Worm (Caenorhabditis elegans): ENCODE data around the gene Y62H9A.2.
A peak's percentile ranks its signal among the peaks of the same experiment; 100 is the strongest.

Gene Y62H9A.2

ce11 chrX:11913824-11914223, 35.8 kb upstream of the Y62H9A.2 start, which contains the start of gene Y62H9A.12:
TSS of gene Y62H9A.12 (plus strand) at chrX:11914124.
- TF ChIP-seq egl-27 (tag; optimal IDR thresholded peaks at IDR 0.05) (no peak), ztf-11 (tag; optimal IDR thresholded peaks at IDR 0.05) (no peak), nhr-237 (tag; optimal IDR thresholded peaks at IDR 0.05) (no peak), jun-1 (tag; optimal IDR thresholded peaks at IDR 0.05) (no peak), nhr-43 (tag; optimal IDR thresholded peaks at IDR 0.05; ENCODE audit: poor library complexity, severe bottlenecking) (no peak), nhr-76 (tag; optimal IDR thresholded peaks at IDR 0.05) (no peak), eor-1 (tag; optimal IDR thresholded peaks at IDR 0.05) (no peak), zag-1 (tag; optimal IDR thresholded peaks at IDR 0.05) (no peak), hmg-11 (tag; optimal IDR thresholded peaks at IDR 0.05) (no peak), mml-1 (tag; optimal IDR thresholded peaks at IDR 0.05) (no peak)

DNA sequence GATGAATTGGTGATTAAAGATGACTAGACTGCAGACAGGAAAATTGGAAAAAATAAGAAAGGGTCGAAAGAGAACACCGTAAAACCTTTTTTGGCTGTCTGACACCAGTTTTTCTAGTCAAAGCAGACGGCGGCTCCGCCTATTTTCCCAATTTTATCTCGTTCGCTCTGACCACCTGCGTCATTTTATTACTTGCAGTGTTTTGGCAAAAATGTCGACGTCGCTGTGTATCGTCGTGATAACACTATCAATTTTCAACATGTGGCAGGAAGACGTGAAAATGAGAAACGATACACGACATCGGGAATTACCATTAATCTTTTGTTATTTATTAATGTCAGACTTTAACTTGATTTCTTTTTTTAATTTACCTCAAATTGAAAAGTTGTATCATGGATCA, 32.0 kb upstream of the Y62H9A.2 start, which contains the start of gene Y62H9A.15:
Gene Y62H9A.15, minus strand, starts transcription at position 100 of the 400 bp plus-strand sequence.
- TF ChIP-seq nhr-12 (tag; optimal IDR thresholded peaks at IDR 0.05) = no peak
- peak; percentile 73 for TF ChIP-seq elt-2 (tag; optimal IDR thresholded peaks at IDR 0.05)

DNA sequence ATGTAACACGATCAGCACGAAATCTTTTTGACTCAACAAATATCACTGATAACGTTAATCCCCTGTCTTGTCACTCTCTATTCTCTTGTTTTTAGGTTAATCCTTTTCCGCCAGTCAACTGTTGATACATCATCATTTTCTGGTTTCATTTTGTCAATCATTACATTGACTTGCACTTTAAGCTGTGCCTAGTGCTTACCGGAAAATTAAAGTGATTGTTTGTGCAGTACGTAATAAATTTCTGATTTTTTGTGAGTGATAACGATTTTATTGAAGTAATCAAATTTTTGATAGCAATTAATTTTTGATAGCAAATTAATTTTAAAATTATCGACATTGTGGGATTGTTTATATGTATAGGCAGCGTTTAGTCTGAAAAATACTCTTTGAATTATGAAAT, 31.2 kb upstream of the Y62H9A.2 start:
- TF ChIP-seq pqm-1 (tag; optimal IDR thresholded peaks at IDR 0.05) (peak; percentile 80), elt-2 (tag; optimal IDR thresholded peaks at IDR 0.05) (peak; percentile 89), unc-62 (GFP tag; optimal IDR thresholded peaks at IDR 0.05) (no peak), pha-4 (tag; optimal IDR thresholded peaks at IDR 0.05) (peak; percentile 37), nhr-28 (tag; optimal IDR thresholded peaks at IDR 0.05) (no peak), skn-1 (tag; optimal IDR thresholded peaks at IDR 0.05) (peak; percentile 7)

- no peak for TF ChIP-seq lin-39 (tag; optimal IDR thresholded peaks at IDR 0.05)
- peak; percentile 56 for TF ChIP-seq elt-2 (tag; optimal IDR thresholded peaks at IDR 0.05)
- TF ChIP-seq pha-4 (tag; optimal IDR thresholded peaks at IDR 0.05) = peak; percentile 41
- TF ChIP-seq lin-15B (tag; optimal IDR thresholded peaks at IDR 0.05) = no peak
- no peak for TF ChIP-seq mdl-1 (tag; optimal IDR thresholded peaks at IDR 0.05)
These were observed 30.2 kb upstream of the Y62H9A.2 start for ce11 chrX:11908226-11908625.

- TF ChIP-seq ceh-9 (tag; optimal IDR thresholded peaks at IDR 0.05) (no peak), egl-5 (tag; optimal IDR thresholded peaks at IDR 0.05) (no peak), nhr-237 (tag; optimal IDR thresholded peaks at IDR 0.05) (no peak), ceh-28 (tag; optimal IDR thresholded peaks at IDR 0.05) (no peak), ztf-11 (tag; optimal IDR thresholded peaks at IDR 0.05) (no peak), skn-1 (tag; optimal IDR thresholded peaks at IDR 0.05) (no peak), ceh-16 (tag; optimal IDR thresholded peaks at IDR 0.05) (no peak), daf-12 (tag; optimal IDR thresholded peaks at IDR 0.05) (no peak), snpc-4 (tag; optimal IDR thresholded peaks at IDR 0.05) (no peak), nhr-67 (tag; optimal IDR thresholded peaks at IDR 0.05) (no peak), nhr-11 (tag; optimal IDR thresholded peaks at IDR 0.05) (no peak), ama-1 (optimal IDR thresholded peaks at IDR 0.05) (no peak), pha-4 (tag; optimal IDR thresholded peaks at IDR 0.05) (no peak), lin-15B (tag; optimal IDR thresholded peaks at IDR 0.05) (no peak), sea-2 (GFP tag; optimal IDR thresholded peaks at IDR 0.05) (no peak), fkh-10 (GFP tag; optimal IDR thresholded peaks at IDR 0.05) (no peak), aly-2 (tag; optimal IDR thresholded peaks at IDR 0.05) (no peak), nhr-25 (tag; optimal IDR thresholded peaks at IDR 0.05) (no peak), nhr-23 (tag; optimal IDR thresholded peaks at IDR 0.05) (no peak), fos-1 (tag; optimal IDR thresholded peaks at IDR 0.05) (no peak)
These were observed 29.3 kb upstream of the Y62H9A.2 start, which contains the start of gene Y62H9A.11 for ce11 chrX:11907263-11907662. TSS of gene Y62H9A.11 (minus strand) at chrX:11907363.

- TF ChIP-seq mml-1 (tag; optimal IDR thresholded peaks at IDR 0.05) (no peak), egl-27 (tag; optimal IDR thresholded peaks at IDR 0.05) (no peak), daf-12 (tag; optimal IDR thresholded peaks at IDR 0.05) (no peak), ceh-28 (tag; optimal IDR thresholded peaks at IDR 0.05) (no peak), sea-2 (GFP tag; optimal IDR thresholded peaks at IDR 0.05) (no peak), nhr-28 (tag; optimal IDR thresholded peaks at IDR 0.05) (no peak), skn-1 (tag; optimal IDR thresholded peaks at IDR 0.05) (no peak), mdl-1 (tag; optimal IDR thresholded peaks at IDR 0.05) (no peak), ceh-82 (tag; optimal IDR thresholded peaks at IDR 0.05) (no peak), unc-62 (GFP tag; optimal IDR thresholded peaks at IDR 0.05) (no peak), fos-1 (tag; optimal IDR thresholded peaks at IDR 0.05) (no peak), tbx-2 (tag; optimal IDR thresholded peaks at IDR 0.05) (no peak), lsy-12 (tag; optimal IDR thresholded peaks at IDR 0.05) (no peak), aly-2 (tag; optimal IDR thresholded peaks at IDR 0.05) (no peak), elt-3 (tag; optimal IDR thresholded peaks at IDR 0.05) (no peak), nhr-23 (tag; optimal IDR thresholded peaks at IDR 0.05) (no peak), egl-5 (tag; optimal IDR thresholded peaks at IDR 0.05) (no peak), fkh-2 (tag; optimal IDR thresholded peaks at IDR 0.05) (no peak), elt-2 (tag; optimal IDR thresholded peaks at IDR 0.05) (no peak)
These were observed 28.6 kb upstream of the Y62H9A.2 start for ce11 chrX:11906626-11907025.
